Worm (Caenorhabditis elegans) whole organism, late embryonic: ENCODE measurements around the gene H03G16.6.

Source experiments
- C08G9.2 ChIP-seq: sonication (generic microtip); optimal IDR thresholded peaks from 2 replicates; lab custom pipeline; 2016; ENCODE audit warnings: mild to moderate bottlenecking, missing genetic modification characterization, moderate library complexity, missing compliant biosample characterization
- T23F11.4 ChIP-seq: fragments of 200-800 bp; sonication (Bioruptor generic); optimal IDR thresholded peaks from 2 replicates; lab custom pipeline; 2018; ENCODE audit warnings: mild to moderate bottlenecking, missing genetic modification characterization, missing compliant biosample characterization
- ahr-1 ChIP-seq: sonication (generic microtip); optimal IDR thresholded peaks from 2 replicates; lab custom pipeline; 2016; ENCODE audit warnings: missing genetic modification characterization, missing compliant biosample characterization
- ama-1 ChIP-seq: fragments of 150-350 bp; optimal IDR thresholded peaks from 2 replicates; lab custom pipeline; 2014
- ceh-30 ChIP-seq: fragments of 150-350 bp; optimal IDR thresholded peaks from 2 replicates; lab custom pipeline; 2014; ENCODE audit warnings: missing biosample characterization, missing genetic modification characterization
- ceh-31 ChIP-seq: sonication (generic microtip); optimal IDR thresholded peaks from 2 replicates; lab custom pipeline; 2016; ENCODE audit warnings: missing genetic modification characterization, missing compliant biosample characterization
- ceh-9 ChIP-seq: sonication (generic microtip); optimal IDR thresholded peaks from 2 replicates; lab custom pipeline; 2016; ENCODE audit warnings: mild to moderate bottlenecking, missing genetic modification characterization, inconsistent platforms, missing compliant biosample characterization
- dmd-4 ChIP-seq: sonication (generic microtip); optimal IDR thresholded peaks from 2 replicates; lab custom pipeline; 2016; ENCODE audit warnings: borderline replicate concordance, missing genetic modification characterization, missing compliant biosample characterization
- elt-4 ChIP-seq: sonication (generic microtip); optimal IDR thresholded peaks from 2 replicates; lab custom pipeline; 2016; ENCODE audit warnings: missing genetic modification characterization, missing compliant biosample characterization
- ets-4 ChIP-seq: sonication (generic microtip); optimal IDR thresholded peaks from 2 replicates; lab custom pipeline; 2016; ENCODE audit warnings: missing genetic modification characterization, missing compliant biosample characterization
- eyg-1 ChIP-seq: sonication (generic microtip); optimal IDR thresholded peaks from 2 replicates; lab custom pipeline; 2016; ENCODE audit warnings: missing genotype, missing genetic modification characterization, missing compliant biosample characterization
- fkh-10 ChIP-seq: fragments of 150-350 bp; optimal IDR thresholded peaks from 2 replicates; lab custom pipeline; 2014; ENCODE audit warnings: missing biosample characterization, missing genetic modification reagents, missing genetic modification characterization
- fkh-6 ChIP-seq: sonication (generic microtip); optimal IDR thresholded peaks from 2 replicates; lab custom pipeline; 2016; ENCODE audit warnings: missing genetic modification characterization, missing compliant biosample characterization
- hlh-13 ChIP-seq: fragments of 200-800 bp; sonication (Bioruptor generic); optimal IDR thresholded peaks from 2 replicates; lab custom pipeline; 2018; ENCODE audit warnings: mild to moderate bottlenecking, missing genetic modification characterization, missing compliant biosample characterization
- hlh-8 ChIP-seq: sonication (generic microtip); optimal IDR thresholded peaks from 2 replicates; lab custom pipeline; 2016; ENCODE audit warnings: missing genotype, missing genetic modification characterization, missing compliant biosample characterization
- lin-11 ChIP-seq: fragments of 200-800 bp; sonication (Bioruptor generic); optimal IDR thresholded peaks from 2 replicates; lab custom pipeline; 2018; ENCODE audit warnings: mild to moderate bottlenecking, missing genetic modification characterization, missing compliant biosample characterization
- madf-2 ChIP-seq: sonication (generic microtip); optimal IDR thresholded peaks from 2 replicates; lab custom pipeline; 2017; ENCODE audit warnings: missing genetic modification characterization, missing compliant biosample characterization
- nfya-1 ChIP-seq: sonication (generic microtip); optimal IDR thresholded peaks from 2 replicates; lab custom pipeline; 2017; ENCODE audit warnings: missing genetic modification characterization, mild to moderate bottlenecking, missing compliant biosample characterization, antibody characterized with exemption, moderate library complexity
- nhr-232 ChIP-seq: sonication (generic microtip); optimal IDR thresholded peaks from 2 replicates; lab custom pipeline; 2016; ENCODE audit warnings: missing genetic modification characterization, missing compliant biosample characterization
- npax-4 ChIP-seq: sonication (generic microtip); optimal IDR thresholded peaks from 2 replicates; lab custom pipeline; 2016; ENCODE audit warnings: missing genetic modification characterization, missing compliant biosample characterization
- pag-3 ChIP-seq: sonication (generic microtip); optimal IDR thresholded peaks from 2 replicates; lab custom pipeline; 2016; ENCODE audit warnings: missing compliant biosample characterization, missing genetic modification characterization, borderline replicate concordance
- pax-1 ChIP-seq: fragments of 150-350 bp; optimal IDR thresholded peaks from 2 replicates; lab custom pipeline; 2014; ENCODE audit warnings: missing biosample characterization, missing genetic modification characterization
- pha-2 ChIP-seq: sonication (generic microtip); optimal IDR thresholded peaks from 2 replicates; lab custom pipeline; 2017; ENCODE audit warnings: mild to moderate bottlenecking, missing genetic modification characterization, missing compliant biosample characterization
- pha-4 ChIP-seq: fragments of 150-350 bp; optimal IDR thresholded peaks from 2 replicates; lab custom pipeline; 2018; ENCODE audit warnings: missing biosample characterization, missing genetic modification reagents, missing genetic modification characterization
- pros-1 ChIP-seq: fragments of 150-350 bp; optimal IDR thresholded peaks from 2 replicates; lab custom pipeline; 2014; ENCODE audit warnings: missing biosample characterization, missing genetic modification reagents, missing genetic modification characterization
- sox-2 ChIP-seq: fragments of 200-800 bp; sonication (Bioruptor generic); IDR thresholded peaks from 2 replicates; pipeline ENCODE4 v1.3.6; 2022; ENCODE audit warnings: missing genetic modification reagents, missing genetic modification characterization, missing compliant biosample characterization
- syd-9 ChIP-seq: sonication (generic microtip); optimal IDR thresholded peaks from 2 replicates; lab custom pipeline; 2016; ENCODE audit warnings: mild to moderate bottlenecking, missing genetic modification characterization, moderate library complexity, missing compliant biosample characterization
- tbx-2 ChIP-seq: sonication (generic microtip); optimal IDR thresholded peaks from 2 replicates; lab custom pipeline; 2016; ENCODE audit warnings: missing genetic modification characterization, missing compliant biosample characterization
- tbx-7 ChIP-seq: sonication (generic microtip); optimal IDR thresholded peaks from 2 replicates; lab custom pipeline; 2016; ENCODE audit warnings: missing genotype, missing genetic modification characterization, missing compliant biosample characterization
- ttx-3 ChIP-seq: sonication (generic microtip); optimal IDR thresholded peaks from 2 replicates; lab custom pipeline; 2016; ENCODE audit warnings: missing genetic modification reagents, missing genetic modification characterization, missing compliant biosample characterization
- unc-3 ChIP-seq, 2 experiments: fragments of 200-800 bp in 1 of 2; sonication (Bioruptor generic) in 1 of 2; sonication (generic microtip) in 1 of 2; conservative IDR thresholded peaks in 1 of 2; optimal IDR thresholded peaks in 1 of 2; 2 replicates each; pipeline versions ENCODE4 v1.3.6 to Lab custom; 2016 to 2022; ENCODE audit warnings: missing compliant biosample characterization in 2 of 2, missing genetic modification characterization in 2 of 2, missing genetic modification reagents in 1 of 2
- unc-42 ChIP-seq: sonication (generic microtip); optimal IDR thresholded peaks from 2 replicates; lab custom pipeline; 2016; ENCODE audit warnings: missing genotype, missing genetic modification characterization, missing compliant biosample characterization
- unc-55 ChIP-seq: sonication (generic microtip); optimal IDR thresholded peaks from 2 replicates; lab custom pipeline; 2017; ENCODE audit warnings: missing biosample characterization, missing genetic modification reagents, missing genetic modification characterization
- unc-86 ChIP-seq: sonication (generic microtip); optimal IDR thresholded peaks from 2 replicates; lab custom pipeline; 2016; ENCODE audit warnings: missing genetic modification characterization, missing compliant biosample characterization
- zip-5 ChIP-seq: sonication (generic microtip); optimal IDR thresholded peaks from 2 replicates; lab custom pipeline; 2016; ENCODE audit warnings: missing genetic modification characterization, missing compliant biosample characterization

H03G16.6 gene

ce11 chrX:15027997-15028396 is 24.5 kb upstream of the H03G16.6 start:
- TF ChIP-seq dmd-4 (tag; lab: Kevin White, UChicago), result no peak

ce11 chrX:15034787-15035186 is 17.7 kb upstream of the H03G16.6 start, which contains the start of gene dsc-1:
Gene dsc-1, minus strand, starts transcription at chrX:15034832.
- TF ChIP-seq ahr-1 (tag; lab: Kevin White, UChicago) (no peak), syd-9 (tag; lab: Kevin White, UChicago) (no peak), unc-42 (tag; lab: Kevin White, UChicago) (no peak), pax-1 (tag; lab: Kevin White, UChicago) (no peak)
- TF ChIP-seq, all 69 proteins: peak for 0

DNA sequence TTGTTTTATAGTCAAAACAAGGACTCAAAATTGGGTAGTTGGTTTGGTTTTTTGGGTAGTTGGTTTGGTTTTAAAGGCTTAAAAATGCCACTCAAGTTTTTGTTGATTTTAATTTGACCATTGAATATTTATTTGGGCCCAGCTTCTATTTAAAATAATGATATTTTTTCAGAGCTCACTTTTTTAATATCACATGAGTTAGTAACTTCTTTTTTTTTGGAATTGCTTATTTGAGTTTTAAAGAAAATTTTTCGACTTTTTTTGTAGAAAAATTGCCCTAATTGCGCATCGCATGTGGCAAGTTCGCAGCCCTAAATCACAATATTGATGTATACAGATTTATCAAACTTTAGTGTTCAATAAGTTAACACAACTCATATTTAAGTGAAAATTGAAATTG is 16.7 kb upstream of the H03G16.6 start:
- TF ChIP-seq pha-4 (tag; lab: Kevin White, UChicago), result no peak
- no peak for TF ChIP-seq sox-2 (GFP tag; lab: Robert Waterston, UW)
- no peak for TF ChIP-seq lin-11
- TF ChIP-seq pros-1 (tag; lab: Kevin White, UChicago), result no peak
- no peak for TF ChIP-seq pag-3
- no peak for TF ChIP-seq unc-55
- TF ChIP-seq npax-4 (tag; lab: Kevin White, UChicago), result no peak
- TF ChIP-seq madf-2 (tag; lab: Kevin White, UChicago), result no peak
- no peak for TF ChIP-seq nhr-232 (tag; lab: Kevin White, UChicago)
- TF ChIP-seq nfya-1 (tag; lab: Kevin White, UChicago), result no peak
- TF ChIP-seq pha-2 (tag; lab: Kevin White, UChicago), result no peak
- TF ChIP-seq eyg-1 (tag; lab: Kevin White, UChicago), result no peak
- TF ChIP-seq ceh-30, result no peak
- TF ChIP-seq ets-4, result no peak
- TF ChIP-seq T23F11.4 (GFP tag; lab: Kevin White, UChicago), result no peak
- no peak for TF ChIP-seq ttx-3 (tag; lab: Kevin White, UChicago)
- TF ChIP-seq, all 69 proteins: peak for 0

- no peak for TF ChIP-seq fkh-6 (tag; lab: Kevin White, UChicago)
- no peak for TF ChIP-seq zip-5
- no peak for TF ChIP-seq unc-86 (tag; lab: Kevin White, UChicago)
- no peak for TF ChIP-seq hlh-8 (tag; lab: Kevin White, UChicago)
- no peak for TF ChIP-seq eyg-1 (tag; lab: Kevin White, UChicago)
- TF ChIP-seq unc-3 (GFP tag; conservative IDR thresholded peaks at IDR 0.05; lab: Robert Waterston, UW), result no peak
- no peak for TF ChIP-seq unc-3 (tag; optimal IDR thresholded peaks at IDR 0.05; lab: Kevin White, UChicago)
- TF ChIP-seq elt-4 (tag; lab: Kevin White, UChicago), result no peak
- TF ChIP-seq pros-1 (tag; lab: Kevin White, UChicago), result no peak
- TF ChIP-seq hlh-13 (GFP tag; lab: Kevin White, UChicago), result no peak
- no peak for TF ChIP-seq sox-2 (GFP tag; lab: Robert Waterston, UW)
- no peak for TF ChIP-seq fkh-10 (GFP tag; lab: Kevin White, UChicago)
- no peak for TF ChIP-seq tbx-2 (tag; lab: Kevin White, UChicago)
- TF ChIP-seq madf-2 (tag; lab: Kevin White, UChicago), result no peak
- TF ChIP-seq tbx-7 (tag; lab: Kevin White, UChicago), result no peak
- no peak for TF ChIP-seq ama-1
- TF ChIP-seq ceh-9, result no peak
- TF ChIP-seq ceh-31 (tag; lab: Kevin White, UChicago), result no peak
- no peak for TF ChIP-seq C08G9.2 (tag; lab: Kevin White, UChicago)
- TF ChIP-seq unc-42 (tag; lab: Kevin White, UChicago), result no peak
Measured at ce11 chrX:15036287-15036686, 16.2 kb upstream of the H03G16.6 start.
